Worm (Caenorhabditis elegans) whole organism, L4/young adult: Measurements from ENCODE around the gene K09A9.6.

Source experiments
- W03F9.2 ChIP-seq: fragments of 150-350 bp; optimal IDR thresholded peaks from 2 replicates; lab custom pipeline; 2014; ENCODE audit warnings: missing biosample characterization, missing genetic modification characterization
- dao-5 ChIP-seq: sonication (generic microtip); optimal IDR thresholded peaks from 2 replicates; lab custom pipeline; 2016; ENCODE audit warnings: missing genotype, missing genetic modification characterization, moderate library complexity, missing compliant biosample characterization
- him-1 ChIP-seq: sonication (generic microtip); optimal IDR thresholded peaks from 2 replicates; lab custom pipeline; 2016; ENCODE audit warnings: missing genotype, missing genetic modification reagents, missing genetic modification characterization, missing compliant biosample characterization

DNA sequence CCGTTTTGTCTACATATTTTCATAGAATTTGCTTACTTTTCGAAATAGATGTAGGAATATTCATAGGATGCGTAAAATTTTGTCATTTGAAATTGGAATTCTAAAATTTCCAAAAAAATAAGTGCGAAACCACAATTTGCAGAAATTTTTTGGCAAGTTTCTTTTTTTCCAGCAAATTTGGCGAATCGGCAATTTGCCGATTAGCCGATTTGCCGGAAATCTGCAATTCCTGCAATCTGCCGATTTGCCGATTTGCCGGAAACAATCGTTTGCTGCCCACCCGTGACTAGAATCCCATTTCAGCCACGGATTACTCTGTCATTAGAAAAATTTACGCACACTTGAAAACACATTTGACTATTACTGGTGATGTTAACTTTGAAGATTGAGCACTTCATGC lies 27.2 kb downstream of the K09A9.6 start:
- no peak for TF ChIP-seq him-1 (tag; lab: Kevin White, UChicago)
- no peak for TF ChIP-seq W03F9.2
- no peak for TF ChIP-seq dao-5 (tag; lab: Kevin White, UChicago)
